Worm (Caenorhabditis elegans) whole organism, late embryonic: ENCODE data around the gene ceh-48.

ENCODE experiments used
- F13H6.1 ChIP-seq: sonication (generic microtip); optimal IDR thresholded peaks from 2 replicates; lab custom pipeline; 2016; ENCODE audit warnings: missing genetic modification characterization, missing compliant biosample characterization
- ama-1 ChIP-seq: fragments of 150-350 bp; optimal IDR thresholded peaks from 2 replicates; lab custom pipeline; 2014
- dmd-4 ChIP-seq: sonication (generic microtip); optimal IDR thresholded peaks from 2 replicates; lab custom pipeline; 2016; ENCODE audit warnings: borderline replicate concordance, missing genetic modification characterization, missing compliant biosample characterization
- elt-4 ChIP-seq: sonication (generic microtip); optimal IDR thresholded peaks from 2 replicates; lab custom pipeline; 2016; ENCODE audit warnings: missing genetic modification characterization, missing compliant biosample characterization
- hlh-30 ChIP-seq: sonication (generic microtip); optimal IDR thresholded peaks from 2 replicates; lab custom pipeline; 2017; ENCODE audit warnings: antibody characterized with exemption, missing genetic modification characterization, missing compliant biosample characterization; ENCODE audit not compliant: insufficient read depth
- nhr-11 ChIP-seq: fragments of 150-350 bp; optimal IDR thresholded peaks from 2 replicates; lab custom pipeline; 2014; ENCODE audit warnings: missing biosample characterization, missing genetic modification characterization
- nhr-232 ChIP-seq: sonication (generic microtip); optimal IDR thresholded peaks from 2 replicates; lab custom pipeline; 2016; ENCODE audit warnings: missing genetic modification characterization, missing compliant biosample characterization
- npax-4 ChIP-seq: sonication (generic microtip); optimal IDR thresholded peaks from 2 replicates; lab custom pipeline; 2016; ENCODE audit warnings: missing genetic modification characterization, missing compliant biosample characterization
- pag-3 ChIP-seq: sonication (generic microtip); optimal IDR thresholded peaks from 2 replicates; lab custom pipeline; 2016; ENCODE audit warnings: missing compliant biosample characterization, missing genetic modification characterization, borderline replicate concordance
- pros-1 ChIP-seq: fragments of 150-350 bp; optimal IDR thresholded peaks from 2 replicates; lab custom pipeline; 2014; ENCODE audit warnings: missing biosample characterization, missing genetic modification reagents, missing genetic modification characterization
- unc-42 ChIP-seq: sonication (generic microtip); optimal IDR thresholded peaks from 2 replicates; lab custom pipeline; 2016; ENCODE audit warnings: missing genotype, missing genetic modification characterization, missing compliant biosample characterization
- unc-55 ChIP-seq: sonication (generic microtip); optimal IDR thresholded peaks from 2 replicates; lab custom pipeline; 2017; ENCODE audit warnings: missing biosample characterization, missing genetic modification reagents, missing genetic modification characterization

- no peak for TF ChIP-seq unc-42 (tag; lab: Kevin White, UChicago)
- TF ChIP-seq npax-4 (tag; lab: Kevin White, UChicago): no peak
- no peak for TF ChIP-seq nhr-232
- no peak for TF ChIP-seq elt-4 (tag; lab: Kevin White, UChicago)
- TF ChIP-seq nhr-11 (tag; lab: Kevin White, UChicago): no peak
- TF ChIP-seq ama-1 (lab: Kevin White, UChicago): no peak
- no peak for TF ChIP-seq unc-55 (GFP tag; lab: Kevin White, UChicago)
- TF ChIP-seq F13H6.1 (tag; lab: Kevin White, UChicago): no peak
- TF ChIP-seq pag-3 (tag; lab: Kevin White, UChicago): no peak
- no peak for TF ChIP-seq pros-1
- TF ChIP-seq dmd-4: no peak
- no peak for TF ChIP-seq hlh-30 (tag; lab: Kevin White, UChicago)
Observed at ce11 chrIV:6811808-6812207, at the start of gene ceh-48.
